Fruit fly (Drosophila melanogaster) whole organism, prepupa: Measurements from ENCODE around the gene CG4238.

ENCODE experiments used
- CG3032 ChIP-seq: fragments of 200-800 bp; optimal IDR thresholded peaks from 2 replicates; lab custom pipeline; 2019; ENCODE audit warnings: missing biosample characterization, mild to moderate bottlenecking, missing genetic modification characterization, moderate library complexity
- CG31627 ChIP-seq: fragments of 200-800 bp; sonication (Bioruptor generic); optimal IDR thresholded peaks from 3 replicates; lab custom pipeline; 2016; ENCODE audit warnings: missing biosample characterization, missing genetic modification characterization
- Ets96B ChIP-seq: fragments of 200-800 bp; optimal IDR thresholded peaks from 2 replicates; lab custom pipeline; 2019; ENCODE audit warnings: missing biosample characterization, mild to moderate bottlenecking, missing genetic modification characterization, moderate library complexity

DNA sequence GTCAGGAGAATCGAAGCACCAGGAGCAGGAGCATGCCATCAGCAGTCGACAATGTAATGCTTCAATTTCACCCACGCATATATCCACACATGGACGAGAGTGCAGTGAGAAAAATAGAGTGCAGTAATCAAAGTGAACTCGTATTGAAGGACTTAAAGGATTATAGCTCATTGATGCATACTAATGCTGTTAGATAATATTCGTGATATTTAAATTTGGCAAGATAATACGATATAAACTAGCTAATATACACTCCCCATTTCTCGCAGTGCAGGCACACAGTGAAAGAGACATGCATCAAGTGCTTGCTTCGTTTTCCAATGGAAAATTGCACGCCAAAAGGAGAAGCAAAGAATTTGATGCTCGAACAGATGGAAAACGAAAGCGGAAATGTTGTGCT, 63.3 kb downstream of the CG4238 start:
- TF ChIP-seq Ets96B (tag; lab: Kevin White, UChicago) = peak; percentile 51
- TF ChIP-seq CG3032 = no peak
- TF ChIP-seq CG31627 (GFP tag; lab: Kevin White, UChicago) = no peak
